Worm (Caenorhabditis elegans) whole organism, L1 larva: ENCODE results near the gene nog-1.

Source experiments
- C16A3.4 ChIP-seq: fragments of 150-350 bp; optimal IDR thresholded peaks from 2 replicates; lab custom pipeline; 2014; ENCODE audit warnings: missing biosample characterization, missing genetic modification characterization
- aha-1 ChIP-seq: fragments of 150-350 bp; optimal IDR thresholded peaks from 2 replicates; lab custom pipeline; 2014; ENCODE audit warnings: missing biosample characterization, missing genetic modification characterization
- aly-2 ChIP-seq: fragments of 150-350 bp; optimal IDR thresholded peaks from 2 replicates; lab custom pipeline; 2014; ENCODE audit warnings: missing biosample characterization, missing genetic modification characterization
- ceh-63 ChIP-seq: fragments of 200-800 bp; sonication (Bioruptor generic); optimal IDR thresholded peaks from 2 replicates; lab custom pipeline; 2018; ENCODE audit warnings: mild to moderate bottlenecking, missing genetic modification characterization, missing compliant biosample characterization
- ceh-82 ChIP-seq, 3 experiments: fragments of 150-350 bp in 1 of 3; sonication (generic microtip) in 2 of 3; optimal IDR thresholded peaks; 2 replicates each; lab custom pipeline; 2014 to 2017; ENCODE audit warnings: missing biosample characterization in 3 of 3, missing genetic modification characterization in 3 of 3
- ceh-90 ChIP-seq: sonication (generic microtip); optimal IDR thresholded peaks from 2 replicates; lab custom pipeline; 2016; ENCODE audit warnings: missing genetic modification characterization, missing compliant biosample characterization
- dpl-1 ChIP-seq, 3 experiments: fragments of 150-350 bp in 2 of 3; sonication (generic microtip) in 1 of 3; optimal IDR thresholded peaks; 2 replicates each; lab custom pipeline; 2014 to 2017; ENCODE audit warnings: missing biosample characterization in 3 of 3, missing genetic modification characterization in 3 of 3, missing genetic modification reagents in 3 of 3
- dsc-1 ChIP-seq: sonication (generic microtip); optimal IDR thresholded peaks from 2 replicates; lab custom pipeline; 2016; ENCODE audit warnings: mild to moderate bottlenecking, missing genetic modification characterization, missing compliant biosample characterization
- efl-1 ChIP-seq, 4 experiments: fragments of 150-350 bp; optimal IDR thresholded peaks in 3 of 4; peaks in 1 of 4; 1 replicate in 1 of 4; 2 replicates in 3 of 4; lab custom pipeline; 2014; ENCODE audit warnings: missing biosample characterization in 2 of 4, missing genetic modification characterization in 2 of 4, missing genetic modification reagents in 2 of 4
- elt-2 ChIP-seq: sonication (generic microtip); optimal IDR thresholded peaks from 2 replicates; lab custom pipeline; 2016; ENCODE audit warnings: missing genetic modification characterization, mild to moderate bottlenecking, inconsistent platforms, missing compliant biosample characterization, missing genetic modification reagents
- ets-5 ChIP-seq: fragments of 200-800 bp; sonication (Bioruptor generic); IDR thresholded peaks from 2 replicates; pipeline ENCODE4 v1.3.6; 2022; ENCODE audit warnings: missing genetic modification characterization, missing compliant biosample characterization
- fkh-4 ChIP-seq: sonication (generic microtip); optimal IDR thresholded peaks from 2 replicates; lab custom pipeline; 2016; ENCODE audit warnings: missing compliant biosample characterization, missing genetic modification characterization, borderline replicate concordance
- hlh-17 ChIP-seq: fragments of 200-800 bp; sonication (Bioruptor generic); optimal IDR thresholded peaks from 2 replicates; lab custom pipeline; 2018; ENCODE audit warnings: missing genetic modification characterization, mild to moderate bottlenecking, missing compliant biosample characterization, moderate library complexity, borderline replicate concordance
- hpl-2 ChIP-seq: fragments of 150-350 bp; optimal IDR thresholded peaks from 2 replicates; lab custom pipeline; 2014; ENCODE audit warnings: missing biosample characterization, missing genetic modification reagents, missing genetic modification characterization
- isw-1 ChIP-seq: fragments of 200-800 bp; sonication (Bioruptor generic); IDR thresholded peaks from 2 replicates; pipeline ENCODE4 v1.3.6; 2022; ENCODE audit warnings: missing genetic modification characterization, missing compliant biosample characterization
- jun-1 ChIP-seq: fragments of 150-350 bp; optimal IDR thresholded peaks from 2 replicates; lab custom pipeline; 2014; ENCODE audit warnings: missing biosample characterization, missing genetic modification reagents, missing genetic modification characterization
- lin-13 ChIP-seq: fragments of 150-350 bp; optimal IDR thresholded peaks from 2 replicates; lab custom pipeline; 2014; ENCODE audit warnings: missing biosample characterization, missing genetic modification reagents, missing genetic modification characterization
- lin-14 ChIP-seq: fragments of 200-800 bp; sonication (Bioruptor generic); optimal IDR thresholded peaks from 2 replicates; lab custom pipeline; 2018; ENCODE audit warnings: mild to moderate bottlenecking, missing genetic modification characterization, moderate library complexity, missing compliant biosample characterization
- lin-35 ChIP-seq, 2 experiments: fragments of 150-350 bp; optimal IDR thresholded peaks; 2 replicates each; lab custom pipeline; 2014; ENCODE audit warnings: missing biosample characterization in 2 of 2, missing genetic modification characterization in 2 of 2, missing genetic modification reagents in 2 of 2
- lir-3 ChIP-seq: sonication (generic microtip); optimal IDR thresholded peaks from 2 replicates; lab custom pipeline; 2016; ENCODE audit warnings: mild to moderate bottlenecking, missing genetic modification characterization, moderate library complexity, missing compliant biosample characterization; ENCODE audit not compliant: poor library complexity
- lsy-2 ChIP-seq, 2 experiments: fragments of 150-350 bp; optimal IDR thresholded peaks; 2 replicates each; lab custom pipeline; 2014; ENCODE audit warnings: missing biosample characterization in 2 of 2, missing genetic modification characterization in 2 of 2
- mef-2 ChIP-seq: fragments of 150-350 bp; optimal IDR thresholded peaks from 2 replicates; lab custom pipeline; 2014; ENCODE audit warnings: missing biosample characterization, missing genetic modification characterization
- nhr-11 ChIP-seq: fragments of 150-350 bp; optimal IDR thresholded peaks from 2 replicates; lab custom pipeline; 2014; ENCODE audit warnings: missing biosample characterization, missing genetic modification characterization
- nhr-19 ChIP-seq: fragments of 200-800 bp; sonication (Bioruptor generic); conservative IDR thresholded peaks from 2 replicates; pipeline ENCODE4 v1.3.6; 2022; ENCODE audit warnings: missing genetic modification characterization, missing compliant biosample characterization
- nhr-20 ChIP-seq: sonication (generic microtip); optimal IDR thresholded peaks from 2 replicates; lab custom pipeline; 2016; ENCODE audit warnings: mild to moderate bottlenecking, missing genetic modification characterization, missing compliant biosample characterization
- nhr-237 ChIP-seq: fragments of 150-350 bp; optimal IDR thresholded peaks from 2 replicates; lab custom pipeline; 2014; ENCODE audit warnings: missing biosample characterization, missing genetic modification characterization
- nhr-47 ChIP-seq: sonication (generic microtip); optimal IDR thresholded peaks from 2 replicates; lab custom pipeline; 2016; ENCODE audit warnings: mild to moderate bottlenecking, missing genetic modification characterization, moderate library complexity, missing compliant biosample characterization
- nhr-76 ChIP-seq: sonication (generic microtip); optimal IDR thresholded peaks from 2 replicates; lab custom pipeline; 2017; ENCODE audit warnings: missing biosample characterization, missing genetic modification characterization
- nhr-77 ChIP-seq: fragments of 150-350 bp; optimal IDR thresholded peaks from 2 replicates; lab custom pipeline; 2014; ENCODE audit warnings: missing biosample characterization, missing genetic modification characterization
- nhr-84 ChIP-seq: sonication (generic microtip); optimal IDR thresholded peaks from 2 replicates; lab custom pipeline; 2017; ENCODE audit warnings: missing biosample characterization, missing genetic modification characterization
- nhr-85 ChIP-seq: sonication (generic microtip); peaks from one replicate; lab custom pipeline; 2016; ENCODE audit warnings: missing genetic modification characterization, inconsistent platforms, missing compliant biosample characterization
- nhr-90 ChIP-seq: sonication (generic microtip); optimal IDR thresholded peaks from 2 replicates; lab custom pipeline; 2016; ENCODE audit warnings: mild to moderate bottlenecking, missing genetic modification characterization, missing compliant biosample characterization; ENCODE audit not compliant: poor library complexity
- pax-3 ChIP-seq: fragments of 200-800 bp; sonication (Bioruptor generic); optimal IDR thresholded peaks from 2 replicates; lab custom pipeline; 2018; ENCODE audit warnings: mild to moderate bottlenecking, missing genetic modification characterization, moderate library complexity, missing compliant biosample characterization
- skn-1 ChIP-seq: fragments of 150-350 bp; optimal IDR thresholded peaks from 2 replicates; lab custom pipeline; 2014; ENCODE audit warnings: missing biosample characterization, missing genetic modification characterization
- snpc-4 ChIP-seq: fragments of 150-350 bp; optimal IDR thresholded peaks from 2 replicates; lab custom pipeline; 2014; ENCODE audit warnings: missing biosample characterization, missing genetic modification characterization
- snu-23 ChIP-seq: sonication (generic microtip); optimal IDR thresholded peaks from 2 replicates; lab custom pipeline; 2016; ENCODE audit warnings: missing genetic modification characterization, missing compliant biosample characterization
- sptf-1 ChIP-seq: fragments of 150-350 bp; optimal IDR thresholded peaks from 2 replicates; lab custom pipeline; 2014; ENCODE audit warnings: missing biosample characterization, missing genetic modification characterization
- swsn-7 ChIP-seq: sonication (generic microtip); optimal IDR thresholded peaks from 2 replicates; lab custom pipeline; 2016; ENCODE audit warnings: missing genetic modification characterization, missing compliant biosample characterization
- unc-130 ChIP-seq: fragments of 150-350 bp; optimal IDR thresholded peaks from 2 replicates; lab custom pipeline; 2017; ENCODE audit warnings: missing biosample characterization, missing genetic modification characterization, inconsistent platforms
- unc-86 ChIP-seq: sonication (generic microtip); optimal IDR thresholded peaks from 2 replicates; lab custom pipeline; 2016; ENCODE audit warnings: missing genetic modification characterization, missing compliant biosample characterization
- zag-1 ChIP-seq: fragments of 150-350 bp; optimal IDR thresholded peaks from 2 replicates; lab custom pipeline; 2014; ENCODE audit warnings: missing biosample characterization, missing genetic modification characterization
- zip-4 ChIP-seq: fragments of 200-800 bp; sonication (Bioruptor generic); optimal IDR thresholded peaks from 2 replicates; lab custom pipeline; 2018; ENCODE audit warnings: mild to moderate bottlenecking, missing genetic modification characterization, moderate library complexity, missing compliant biosample characterization

nog-1 gene

DNA sequence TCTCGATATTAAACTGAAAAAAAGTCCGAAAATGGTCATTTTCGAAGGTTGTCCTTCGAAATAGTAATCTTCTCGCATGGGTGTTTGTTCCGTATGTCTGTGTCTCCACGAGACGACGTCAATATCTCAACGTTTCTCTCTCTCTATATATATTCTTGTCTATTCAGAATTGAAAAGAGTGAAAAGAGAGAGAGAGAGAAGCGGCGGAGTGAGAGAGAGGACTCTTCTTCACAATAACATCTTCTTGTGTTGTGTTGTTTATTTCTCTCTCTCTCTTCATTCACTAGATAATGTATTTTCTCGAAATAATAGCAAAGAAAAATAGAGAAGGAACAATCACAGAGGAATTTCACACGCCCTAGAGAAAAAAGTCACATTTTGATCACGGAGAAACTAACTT is 27.3 kb upstream of the nog-1 start (continued):
- TF ChIP-seq zip-4 (no peak), C16A3.4 (tag; lab: Kevin White, UChicago) (no peak), nhr-85 (tag; lab: Kevin White, UChicago) (peak; percentile 31), nhr-76 (no peak), nhr-20 (tag; lab: Kevin White, UChicago) (peak; percentile 31), dpl-1 (GFP tag; optimal IDR thresholded peaks at IDR 0.05; lab: Kevin White, UChicago) (peak in 2 of 3 experiments; percentile 7 to 44), snpc-4 (tag; lab: Kevin White, UChicago) (no peak), jun-1 (no peak), mef-2 (tag; lab: Kevin White, UChicago) (no peak), nhr-84 (tag; lab: Kevin White, UChicago) (no peak), unc-130 (tag; lab: Kevin White, UChicago) (no peak), pax-3 (no peak), nhr-237 (no peak), nhr-19 (no peak), lir-3 (no peak), hlh-17 (GFP tag; lab: Kevin White, UChicago) (no peak), ceh-63 (no peak), elt-2 (no peak), fkh-4 (tag; lab: Kevin White, UChicago) (no peak), ets-5 (GFP tag; lab: Robert Waterston, UW) (no peak), lin-14 (GFP tag; lab: Kevin White, UChicago) (peak; percentile 88), lin-13 (peak; percentile 19), nhr-11 (tag; lab: Kevin White, UChicago) (no peak), aly-2 (no peak), ceh-90 (tag; lab: Kevin White, UChicago) (no peak), hpl-2 (GFP tag; lab: Kevin White, UChicago) (no peak), aha-1 (tag; lab: Kevin White, UChicago) (no peak), skn-1 (tag; lab: Kevin White, UChicago) (no peak), nhr-77 (no peak), efl-1 (optimal IDR thresholded peaks at IDR 0.05; lab: Kevin White, UChicago) (peak; percentile 27 to 35), efl-1 (GFP tag; optimal IDR thresholded peaks at IDR 0.05 in 1 of 2; lab: Kevin White, UChicago) (peak in 1 of 2 experiments; percentile 45)
- TF ChIP-seq, all 84 proteins: peak for 19

DNA sequence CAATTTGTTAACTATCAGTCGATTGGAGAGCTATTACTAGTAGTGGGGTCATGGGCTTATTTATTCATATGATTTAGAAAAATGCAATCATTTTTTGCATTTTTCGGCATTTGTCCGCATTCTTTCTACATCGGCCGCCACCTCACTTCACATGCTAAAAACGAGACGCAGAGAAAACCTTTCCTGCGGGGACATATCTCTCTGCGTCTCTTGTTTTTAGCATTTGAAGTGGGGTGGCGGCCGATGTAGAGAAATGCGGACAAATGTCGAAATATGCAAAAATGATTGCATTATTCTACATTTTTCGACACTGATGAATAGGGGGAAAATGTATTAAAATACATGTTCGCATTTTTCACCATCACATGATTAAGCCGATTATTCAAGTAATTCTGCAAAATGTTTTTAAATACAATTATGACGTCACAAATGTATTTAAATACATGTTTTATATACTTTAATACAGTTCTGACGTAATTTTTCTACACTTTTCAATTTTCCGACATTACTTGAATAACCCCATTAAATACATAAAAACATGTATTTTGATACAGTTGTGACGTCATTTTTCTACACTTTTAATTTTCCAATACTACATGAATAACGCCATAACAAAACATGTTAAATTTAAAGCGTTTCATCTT is 21.4 kb upstream of the nog-1 start:
- TF ChIP-seq ceh-82 (tag; optimal IDR thresholded peaks at IDR 0.05; lab: Kevin White, UChicago) (peak; percentile 21 to 68 (median 24)), lin-35 (GFP tag; optimal IDR thresholded peaks at IDR 0.05; lab: Kevin White, UChicago) (no peak), nhr-85 (tag; lab: Kevin White, UChicago) (peak; percentile 27), isw-1 (GFP tag; lab: Robert Waterston, UW) (peak; percentile 26), nhr-90 (tag; lab: Kevin White, UChicago) (no peak), swsn-7 (tag; lab: Kevin White, UChicago) (peak; percentile 3), unc-86 (tag; lab: Kevin White, UChicago) (peak; percentile 17), efl-1 (optimal IDR thresholded peaks at IDR 0.05; lab: Kevin White, UChicago) (peak; percentile 45 to 48), efl-1 (GFP tag; optimal IDR thresholded peaks at IDR 0.05 in 1 of 2; lab: Kevin White, UChicago) (peak in 1 of 2 experiments; percentile 12), nhr-237 (no peak), sptf-1 (tag; lab: Kevin White, UChicago) (no peak), dsc-1 (tag; lab: Kevin White, UChicago) (no peak), nhr-47 (tag; lab: Kevin White, UChicago) (peak; percentile 14), zag-1 (tag; lab: Kevin White, UChicago) (no peak), lsy-2 (tag; optimal IDR thresholded peaks at IDR 0.05; lab: Kevin White, UChicago) (peak in 1 of 2 experiments; percentile 9), snu-23 (GFP tag; lab: Kevin White, UChicago) (peak; percentile 5), dpl-1 (GFP tag; optimal IDR thresholded peaks at IDR 0.05; lab: Kevin White, UChicago) (peak in 1 of 3 experiments; percentile 25)
